Worm (Caenorhabditis elegans) whole organism, L2 larva: ENCODE results near the gene R04B5.11.

ENCODE experiments used
- blmp-1 ChIP-seq: sonication (generic microtip); optimal IDR thresholded peaks from 2 replicates; lab custom pipeline; 2017; ENCODE audit warnings: missing genetic modification characterization, mild to moderate bottlenecking, missing compliant biosample characterization, antibody characterized with exemption, moderate library complexity; ENCODE audit not compliant: insufficient read depth
- elt-1 ChIP-seq: fragments of 150-350 bp; optimal IDR thresholded peaks from 2 replicates; lab custom pipeline; 2014; ENCODE audit warnings: missing biosample characterization, missing genetic modification characterization
- lin-13 ChIP-seq: fragments of 150-350 bp; optimal IDR thresholded peaks from 2 replicates; lab custom pipeline; 2014; ENCODE audit warnings: missing biosample characterization, missing genetic modification reagents, missing genetic modification characterization
- lsy-2 ChIP-seq, 2 experiments: fragments of 150-350 bp in 1 of 2; sonication (generic microtip) in 1 of 2; optimal IDR thresholded peaks; 2 replicates each; lab custom pipeline; 2014 to 2017; ENCODE audit warnings: missing biosample characterization in 2 of 2, missing genetic modification characterization in 2 of 2
- skn-1 ChIP-seq: sonication (generic microtip); optimal IDR thresholded peaks from 2 replicates; lab custom pipeline; 2017; ENCODE audit warnings: missing biosample characterization, missing genetic modification characterization
- snpc-4 ChIP-seq: fragments of 150-350 bp; optimal IDR thresholded peaks from 2 replicates; lab custom pipeline; 2014; ENCODE audit warnings: missing biosample characterization, missing genetic modification characterization
- unc-62 ChIP-seq: fragments of 150-350 bp; optimal IDR thresholded peaks from 2 replicates; lab custom pipeline; 2014; ENCODE audit warnings: missing biosample characterization, missing genetic modification reagents, missing genetic modification characterization
- zag-1 ChIP-seq: fragments of 150-350 bp; optimal IDR thresholded peaks from 2 replicates; lab custom pipeline; 2014; ENCODE audit warnings: missing biosample characterization, missing genetic modification characterization

DNA sequence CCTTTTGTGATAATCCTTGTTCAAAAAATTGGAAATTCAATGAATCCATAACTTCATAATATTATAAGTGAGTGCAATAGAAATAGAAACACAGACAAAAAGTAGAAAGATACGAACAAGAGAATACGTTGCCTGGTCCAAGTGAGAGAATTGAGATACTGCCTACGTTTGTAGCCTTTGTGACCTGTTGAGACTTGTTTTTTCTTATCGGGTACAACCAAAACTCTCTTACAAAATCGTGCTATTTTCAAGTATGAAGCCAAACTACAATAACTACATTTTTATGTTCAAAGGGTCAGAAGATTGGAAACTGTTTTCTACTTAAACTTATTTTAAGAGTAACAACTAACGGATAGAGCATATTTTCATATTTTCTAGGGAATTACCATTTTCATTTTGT is 9.4 kb downstream of the R04B5.11 start, which contains the start of gene nhr-205:
- no peak for TF ChIP-seq blmp-1 (tag; lab: Kevin White, UChicago)
- no peak for TF ChIP-seq lsy-2 (tag; optimal IDR thresholded peaks at IDR 0.05; lab: Kevin White, UChicago)
- no peak for TF ChIP-seq zag-1 (tag; lab: Kevin White, UChicago)
- no peak for TF ChIP-seq skn-1 (tag; lab: Kevin White, UChicago)
- no peak for TF ChIP-seq snpc-4 (tag; lab: Kevin White, UChicago)
- no peak for TF ChIP-seq unc-62 (GFP tag; lab: Kevin White, UChicago)
- no peak for TF ChIP-seq elt-1 (tag; lab: Kevin White, UChicago)
- TF ChIP-seq lin-13 (GFP tag; lab: Kevin White, UChicago), result no peak
